Worm (Caenorhabditis elegans) whole organism, mixed stage, embryonic: Measurements from ENCODE around the gene srv-5.

ENCODE experiments used
- blmp-1 ChIP-seq: fragments of 150-350 bp; optimal IDR thresholded peaks from 2 replicates; lab custom pipeline; 2014; ENCODE audit warnings: missing biosample characterization, missing genetic modification characterization
- drap-1 ChIP-seq: fragments of 200-800 bp; sonication (Bioruptor generic); optimal IDR thresholded peaks from 3 replicates; lab custom pipeline; 2018; ENCODE audit warnings: mild to moderate bottlenecking, missing genetic modification characterization, missing compliant biosample characterization
- lsy-2 ChIP-seq: fragments of 150-350 bp; optimal IDR thresholded peaks from 2 replicates; lab custom pipeline; 2014; ENCODE audit warnings: missing biosample characterization, missing genetic modification characterization
- mab-5 ChIP-seq: fragments of 150-350 bp; optimal IDR thresholded peaks from 2 replicates; lab custom pipeline; 2014; ENCODE audit warnings: missing biosample characterization, missing genetic modification characterization
- nhr-28 ChIP-seq: fragments of 150-350 bp; optimal IDR thresholded peaks from 2 replicates; lab custom pipeline; 2014; ENCODE audit warnings: missing biosample characterization, missing genetic modification characterization
- pha-4 ChIP-seq: fragments of 150-350 bp; optimal IDR thresholded peaks from 2 replicates; lab custom pipeline; 2018; ENCODE audit warnings: missing biosample characterization, missing genetic modification reagents, missing genetic modification characterization
- unc-39 ChIP-seq: fragments of 150-350 bp; optimal IDR thresholded peaks from 2 replicates; lab custom pipeline; 2014; ENCODE audit warnings: missing biosample characterization, missing genetic modification characterization
- unc-62 ChIP-seq: fragments of 150-350 bp; optimal IDR thresholded peaks from 2 replicates; lab custom pipeline; 2014; ENCODE audit warnings: missing biosample characterization, missing genetic modification reagents, missing genetic modification characterization

- TF ChIP-seq mab-5 (tag; lab: Kevin White, UChicago) (no peak), pha-4 (tag; lab: Kevin White, UChicago) (peak; percentile 55), nhr-28 (tag; lab: Kevin White, UChicago) (no peak), blmp-1 (tag; lab: Kevin White, UChicago) (no peak), unc-62 (GFP tag; lab: Kevin White, UChicago) (peak; percentile 32), lsy-2 (tag; lab: Kevin White, UChicago) (no peak), unc-39 (tag; lab: Kevin White, UChicago) (no peak), drap-1 (GFP tag; lab: Kevin White, UChicago) (no peak)
Measured at ce11 chrX:4222779-4223387, 29.3 kb upstream of the srv-5 start.
